Worm (Caenorhabditis elegans): ENCODE results near the gene srh-217.

DNA sequence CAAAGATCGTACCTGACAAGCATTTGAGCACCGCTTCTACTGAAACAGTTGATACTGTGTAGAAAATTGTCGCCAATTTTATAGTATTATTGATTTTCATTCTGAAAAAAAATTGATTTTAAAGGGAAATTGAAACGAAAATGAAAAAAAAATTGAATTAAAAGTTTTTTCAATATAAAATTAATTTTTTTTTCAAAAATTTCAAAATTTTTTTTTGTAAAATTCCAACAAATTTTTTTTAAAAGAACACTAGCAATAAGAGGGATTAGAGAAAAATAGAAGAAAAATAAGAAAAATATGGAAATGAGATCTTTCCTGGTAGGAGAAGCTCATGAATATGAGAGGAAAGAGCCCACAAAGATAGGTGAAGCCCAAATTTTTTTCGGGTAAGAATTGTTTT lies 19.8 kb upstream of the srh-217 start, which contains the start of gene Y113G7B.11:
- no peak for TF ChIP-seq ama-1 (optimal IDR thresholded peaks at IDR 0.05)
- TF ChIP-seq tbx-11 (GFP tag; IDR thresholded peaks at IDR 0.05): no peak
- no peak for TF ChIP-seq ets-7 (tag; optimal IDR thresholded peaks at IDR 0.05)
- TF ChIP-seq F13C5.2 (tag; optimal IDR thresholded peaks at IDR 0.05): no peak
- no peak for TF ChIP-seq hmg-4 (GFP tag; optimal IDR thresholded peaks at IDR 0.05)
- no peak for TF ChIP-seq flt-1 (GFP tag; IDR thresholded peaks at IDR 0.05)
- TF ChIP-seq B0310.2 (tag; optimal IDR thresholded peaks at IDR 0.05): no peak
- TF ChIP-seq ceh-36 (tag; optimal IDR thresholded peaks at IDR 0.05): no peak
- TF ChIP-seq hmbx-1 (tag; optimal IDR thresholded peaks at IDR 0.05): no peak
- TF ChIP-seq tbx-37 (GFP tag; conservative IDR thresholded peaks at IDR 0.05): no peak
- TF ChIP-seq hnd-1 (tag; optimal IDR thresholded peaks at IDR 0.05): no peak
- no peak for TF ChIP-seq scrt-1 (GFP tag; IDR thresholded peaks at IDR 0.05)
- no peak for TF ChIP-seq pes-1 (GFP tag; IDR thresholded peaks at IDR 0.05)
- no peak for TF ChIP-seq ceh-13 (GFP tag; optimal IDR thresholded peaks at IDR 0.05)

Data from whole organism, early embryonic.